Worm (Caenorhabditis elegans) whole organism, early embryonic: ENCODE results near the gene dct-8.

Experiments used
- B0310.2 ChIP-seq: sonication (generic microtip); optimal IDR thresholded peaks from 2 replicates; lab custom pipeline; 2016; ENCODE audit warnings: mild to moderate bottlenecking, missing genetic modification characterization, missing compliant biosample characterization
- ama-1 ChIP-seq: fragments of 150-350 bp; optimal IDR thresholded peaks from 2 replicates; lab custom pipeline; 2014
- ceh-13 ChIP-seq: fragments of 200-800 bp; sonication (Bioruptor generic); optimal IDR thresholded peaks from 2 replicates; lab custom pipeline; 2018; ENCODE audit warnings: mild to moderate bottlenecking, missing genetic modification characterization, missing compliant biosample characterization
- ceh-36 ChIP-seq: sonication (generic microtip); optimal IDR thresholded peaks from 2 replicates; lab custom pipeline; 2016; ENCODE audit warnings: missing genetic modification characterization, inconsistent platforms, missing compliant biosample characterization
- ets-7 ChIP-seq: sonication (generic microtip); optimal IDR thresholded peaks from 2 replicates; lab custom pipeline; 2016; ENCODE audit warnings: missing genotype, missing genetic modification characterization, missing compliant biosample characterization
- flt-1 ChIP-seq: fragments of 200-800 bp; sonication (Bioruptor generic); IDR thresholded peaks from 2 replicates; pipeline ENCODE4 v1.3.6; 2022; ENCODE audit warnings: missing genetic modification characterization, missing compliant biosample characterization
- hmbx-1 ChIP-seq: sonication (generic microtip); optimal IDR thresholded peaks from 2 replicates; lab custom pipeline; 2016; ENCODE audit warnings: mild to moderate bottlenecking, missing genetic modification characterization, missing compliant biosample characterization
- hmg-4 ChIP-seq: fragments of 200-800 bp; sonication (Bioruptor generic); optimal IDR thresholded peaks from 2 replicates; lab custom pipeline; 2018; ENCODE audit warnings: mild to moderate bottlenecking, missing genetic modification characterization, missing compliant biosample characterization
- hnd-1 ChIP-seq: sonication (generic microtip); optimal IDR thresholded peaks from 2 replicates; lab custom pipeline; 2016; ENCODE audit warnings: missing genetic modification characterization, missing compliant biosample characterization
- pes-1 ChIP-seq: fragments of 200-800 bp; sonication (Bioruptor generic); IDR thresholded peaks from 2 replicates; pipeline ENCODE4 v1.3.6; 2022; ENCODE audit warnings: missing genetic modification reagents, missing genetic modification characterization, missing compliant biosample characterization
- scrt-1 ChIP-seq: fragments of 200-800 bp; sonication (Bioruptor generic); IDR thresholded peaks from 2 replicates; pipeline ENCODE4 v1.3.6; 2022; ENCODE audit warnings: missing genetic modification characterization, missing compliant biosample characterization
- sea-1 ChIP-seq: fragments of 200-800 bp; sonication (Bioruptor generic); conservative IDR thresholded peaks from 2 replicates; pipeline ENCODE4 v1.3.6; 2022; ENCODE audit warnings: missing genetic modification characterization, missing compliant biosample characterization
- tbx-11 ChIP-seq: fragments of 200-800 bp; sonication (Bioruptor generic); IDR thresholded peaks from 2 replicates; pipeline ENCODE4 v1.3.6; 2022; ENCODE audit warnings: missing genetic modification characterization, missing compliant biosample characterization
- tra-4 ChIP-seq: sonication (generic microtip); optimal IDR thresholded peaks from 2 replicates; lab custom pipeline; 2017; ENCODE audit warnings: missing genetic modification characterization, missing compliant biosample characterization

DNA sequence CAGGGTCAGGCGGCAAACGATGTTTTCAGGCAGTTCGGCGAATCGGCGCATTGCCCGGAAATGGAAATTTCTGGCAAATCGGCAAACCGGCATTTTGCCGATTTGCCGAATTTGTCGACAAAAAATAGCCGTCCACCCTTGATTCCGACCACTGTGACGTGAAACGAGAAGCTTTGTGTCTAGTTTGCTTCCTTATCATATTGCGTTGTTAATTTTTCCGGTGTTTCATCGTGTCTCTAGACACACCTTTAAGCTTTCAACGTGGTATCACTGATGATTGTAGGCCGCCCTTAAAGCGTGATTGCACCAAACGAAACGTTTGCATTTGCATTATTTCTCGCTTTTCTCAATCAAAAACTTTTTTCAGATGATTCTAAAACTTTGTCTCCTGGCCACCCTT lies 42.2 kb downstream of the dct-8 start, which contains the start of gene clec-71:
- TF ChIP-seq ama-1 (no peak), ets-7 (tag; lab: Kevin White, UChicago) (no peak), scrt-1 (GFP tag; lab: Robert Waterston, UW) (no peak), flt-1 (GFP tag; lab: Robert Waterston, UW) (no peak), tra-4 (tag; lab: Kevin White, UChicago) (no peak), pes-1 (GFP tag; lab: Robert Waterston, UW) (no peak), hnd-1 (tag; lab: Kevin White, UChicago) (no peak), tbx-11 (no peak), B0310.2 (tag; lab: Kevin White, UChicago) (no peak), hmg-4 (GFP tag; lab: Kevin White, UChicago) (no peak), ceh-13 (GFP tag; lab: Kevin White, UChicago) (no peak), sea-1 (GFP tag; lab: Robert Waterston, UW) (no peak), ceh-36 (tag; lab: Kevin White, UChicago) (no peak), hmbx-1 (tag; lab: Kevin White, UChicago) (no peak)
